Fruit fly (Drosophila melanogaster) whole organism, embryonic: ENCODE measurements around the gene Lgr3.

Experiments
- Atf-2 ChIP-seq: fragments of 200-800 bp; sonication (Bioruptor generic); optimal IDR thresholded peaks from 2 replicates; lab custom pipeline; 2016; ENCODE audit warnings: missing biosample characterization, missing genetic modification characterization
- Blimp-1 ChIP-seq: fragments of 200-800 bp; sonication (Bioruptor generic); optimal IDR thresholded peaks from 3 replicates; lab custom pipeline; 2018; ENCODE audit warnings: missing biosample characterization, missing genetic modification characterization, mild to moderate bottlenecking, moderate library complexity, missing genetic modification reagents
- CG10267 ChIP-seq: fragments of 200-800 bp; sonication (Bioruptor generic); optimal IDR thresholded peaks from 2 replicates; lab custom pipeline; 2018; ENCODE audit warnings: missing biosample characterization, mild to moderate bottlenecking, missing genetic modification characterization, moderate library complexity
- CG10959 ChIP-seq: fragments of 200-800 bp; sonication (Bioruptor generic); IDR thresholded peaks from 2 replicates; pipeline ENCODE4 v1.3.6; 2022; ENCODE audit warnings: missing biosample characterization, missing genetic modification characterization
- CG14710 ChIP-seq: fragments of 200-800 bp; sonication (Bioruptor generic); optimal IDR thresholded peaks from 3 replicates; lab custom pipeline; 2019; ENCODE audit warnings: missing biosample characterization, mild to moderate bottlenecking, missing genetic modification characterization, moderate library complexity
- CG17328 ChIP-seq: fragments of 200-800 bp; sonication (Bioruptor generic); IDR thresholded peaks from 2 replicates; pipeline ENCODE4 v1.3.6; 2022; ENCODE audit warnings: missing biosample characterization, missing genetic modification characterization
- CG18476 ChIP-seq: fragments of 200-800 bp; sonication (Bioruptor generic); optimal IDR thresholded peaks from 2 replicates; lab custom pipeline; 2016; ENCODE audit warnings: missing biosample characterization, mild to moderate bottlenecking, missing genetic modification characterization
- CG2199 ChIP-seq: fragments of 200-800 bp; sonication (Bioruptor generic); IDR thresholded peaks from 3 replicates; pipeline ENCODE4 v1.3.6; 2022; ENCODE audit warnings: missing biosample characterization, missing genetic modification characterization
- CG2712 ChIP-seq: fragments of 200-800 bp; optimal IDR thresholded peaks from 3 replicates; lab custom pipeline; 2019; ENCODE audit warnings: missing biosample characterization, mild to moderate bottlenecking, missing genetic modification characterization, moderate library complexity
- CG30431 ChIP-seq: fragments of 200-800 bp; sonication (Bioruptor generic); optimal IDR thresholded peaks from 2 replicates; lab custom pipeline; 2017; ENCODE audit warnings: missing biosample characterization, missing genetic modification characterization
- CG6254 ChIP-seq: fragments of 200-800 bp; sonication (Bioruptor generic); optimal IDR thresholded peaks from 3 replicates; lab custom pipeline; 2017; ENCODE audit warnings: mild to moderate bottlenecking, missing biosample characterization, missing genetic modification reagents, missing genetic modification characterization
- CG7372 ChIP-seq: fragments of 200-800 bp; sonication (Bioruptor generic); IDR thresholded peaks from 2 replicates; pipeline ENCODE4 v1.3.6; 2022; ENCODE audit warnings: missing biosample characterization, missing genetic modification characterization
- CG7963 ChIP-seq: fragments of 200-800 bp; sonication (Bioruptor generic); IDR thresholded peaks from 3 replicates; pipeline ENCODE4 v1.3.6; 2022; ENCODE audit warnings: missing biosample characterization, missing genetic modification characterization; ENCODE audit not compliant: partially characterized antibody
- CG8944 ChIP-seq: fragments of 200-800 bp; sonication (Bioruptor generic); optimal IDR thresholded peaks from 3 replicates; lab custom pipeline; 2016; ENCODE audit warnings: missing biosample characterization, missing genetic modification characterization
- CoRest ChIP-seq: fragments of 200-800 bp; sonication (Bioruptor generic); optimal IDR thresholded peaks from 3 replicates; lab custom pipeline; 2018; ENCODE audit warnings: missing biosample characterization, mild to moderate bottlenecking, missing genetic modification characterization, moderate library complexity
- Ets65A ChIP-seq: fragments of 200-800 bp; sonication (Bioruptor generic); peaks from one replicate; lab custom pipeline; 2016; ENCODE audit warnings: missing biosample characterization, missing genetic modification characterization
- Jarid2 ChIP-seq: fragments of 200-800 bp; sonication (Bioruptor generic); optimal IDR thresholded peaks from 3 replicates; lab custom pipeline; 2017; ENCODE audit warnings: mild to moderate bottlenecking, missing biosample characterization, missing genetic modification reagents, missing genetic modification characterization
- Kr ChIP-seq: fragments of 200-800 bp; sonication (Bioruptor generic); optimal IDR thresholded peaks from 2 replicates; lab custom pipeline; 2017; ENCODE audit warnings: missing biosample characterization, mild to moderate bottlenecking, missing genetic modification characterization
- Mad ChIP-seq: fragments of 200-800 bp; sonication (Bioruptor generic); optimal IDR thresholded peaks from 2 replicates; lab custom pipeline; 2016; ENCODE audit warnings: missing biosample characterization, missing genetic modification characterization
- Med ChIP-seq: fragments of 200-800 bp; sonication (Bioruptor generic); peaks from one replicate; lab custom pipeline; 2016; ENCODE audit warnings: missing biosample characterization, missing genetic modification characterization, mild to moderate bottlenecking, inconsistent platforms, moderate library complexity
- Oaz ChIP-seq: fragments of 200-800 bp; sonication (Bioruptor generic); IDR thresholded peaks from 2 replicates; pipeline ENCODE4 v1.3.6; 2022; ENCODE audit warnings: missing biosample characterization, missing genetic modification characterization
- Pdp1 ChIP-seq, 2 experiments: fragments of 200-800 bp; sonication (Bioruptor generic); optimal IDR thresholded peaks; 3 replicates each; lab custom pipeline; 2016; ENCODE audit warnings: missing biosample characterization in 2 of 2, missing genetic modification characterization in 2 of 2, mild to moderate bottlenecking in 1 of 2, moderate library complexity in 1 of 2
- Ravus ChIP-seq: fragments of 200-800 bp; sonication (Bioruptor generic); IDR thresholded peaks from 2 replicates; pipeline ENCODE4 v1.3.6; 2022; ENCODE audit warnings: missing biosample characterization, missing genetic modification characterization
- Stat92E ChIP-seq, 3 experiments: fragments of >200 bp in 2 of 3; fragments of 200-800 bp in 1 of 3; sonication (Bioruptor generic) in 1 of 3; optimal IDR thresholded peaks; 2 replicates each; lab custom pipeline; 2017 to 2019; ENCODE audit warnings: missing biosample characterization in 3 of 3, missing genetic modification characterization in 3 of 3, mild to moderate bottlenecking in 1 of 3, moderate library complexity in 1 of 3
- Xbp1 ChIP-seq: fragments of 200-800 bp; sonication (Bioruptor generic); optimal IDR thresholded peaks from 3 replicates; lab custom pipeline; 2016; ENCODE audit warnings: missing biosample characterization, mild to moderate bottlenecking, missing genetic modification characterization
- Xrp1 ChIP-seq: fragments of 200-800 bp; sonication (Bioruptor generic); IDR thresholded peaks from 2 replicates; pipeline ENCODE4 v1.3.6; 2022; ENCODE audit warnings: missing biosample characterization, missing genetic modification characterization
- ara ChIP-seq: fragments of 200-800 bp; sonication (Bioruptor generic); IDR thresholded peaks from 2 replicates; pipeline ENCODE4 v1.3.6; 2022; ENCODE audit warnings: missing biosample characterization, missing genetic modification characterization
- az2 ChIP-seq: fragments of 200-800 bp; sonication (Bioruptor generic); optimal IDR thresholded peaks from 3 replicates; lab custom pipeline; 2016; ENCODE audit warnings: missing biosample characterization, missing genetic modification characterization
- corto ChIP-seq: fragments of 200-800 bp; sonication (Bioruptor generic); optimal IDR thresholded peaks from 2 replicates; lab custom pipeline; 2016; ENCODE audit warnings: missing biosample characterization, mild to moderate bottlenecking, missing genetic modification characterization, moderate library complexity
- eve ChIP-seq, 2 experiments: fragments of >200 bp; optimal IDR thresholded peaks; 2 replicates each; lab custom pipeline; 2017; ENCODE audit warnings: missing biosample characterization in 2 of 2, missing genetic modification characterization in 2 of 2
- ewg ChIP-seq: fragments of 200-800 bp; sonication (Bioruptor generic); optimal IDR thresholded peaks from 3 replicates; lab custom pipeline; 2017; ENCODE audit warnings: mild to moderate bottlenecking, missing biosample characterization, missing genetic modification reagents, missing genetic modification characterization
- grau ChIP-seq: fragments of 200-800 bp; optimal IDR thresholded peaks from 3 replicates; lab custom pipeline; 2019; ENCODE audit warnings: missing biosample characterization, mild to moderate bottlenecking, missing genetic modification characterization, moderate library complexity
- grn ChIP-seq: fragments of 200-800 bp; sonication (Bioruptor generic); optimal IDR thresholded peaks from 3 replicates; lab custom pipeline; 2017; ENCODE audit warnings: missing biosample characterization, missing genetic modification characterization
- gsb ChIP-seq: fragments of 200-800 bp; sonication (Bioruptor generic); IDR thresholded peaks from 2 replicates; pipeline ENCODE4 v1.3.6; 2022; ENCODE audit warnings: missing biosample characterization, missing genetic modification characterization
- lilli ChIP-seq: fragments of 200-800 bp; sonication (Bioruptor generic); optimal IDR thresholded peaks from 3 replicates; lab custom pipeline; 2016; ENCODE audit warnings: missing biosample characterization, missing genetic modification characterization
- lola ChIP-seq, 3 experiments: fragments of >200 bp in 2 of 3; fragments of 200-800 bp in 1 of 3; sonication (Bioruptor generic) in 1 of 3; optimal IDR thresholded peaks; 2 replicates each; lab custom pipeline; 2017 to 2019; ENCODE audit warnings: missing biosample characterization in 3 of 3, missing genetic modification characterization in 3 of 3, mild to moderate bottlenecking in 1 of 3, moderate library complexity in 1 of 3
- oc ChIP-seq: fragments of 200-800 bp; sonication (Bioruptor generic); optimal IDR thresholded peaks from 2 replicates; lab custom pipeline; 2018; ENCODE audit warnings: missing biosample characterization, mild to moderate bottlenecking, missing genetic modification characterization, moderate library complexity
- onecut ChIP-seq: fragments of 200-800 bp; sonication (Bioruptor generic); IDR thresholded peaks from 2 replicates; pipeline ENCODE4 v1.3.6; 2022; ENCODE audit warnings: missing biosample characterization, missing genetic modification characterization
- prd ChIP-seq, 3 experiments: fragments of >200 bp in 2 of 3; fragments of 200-800 bp in 1 of 3; sonication (Bioruptor generic) in 1 of 3; optimal IDR thresholded peaks in 2 of 3; IDR thresholded peaks in 1 of 3; 2 replicates in 2 of 3; 3 replicates in 1 of 3; pipeline versions ENCODE4 v1.3.6 to Lab custom; 2017 to 2022; ENCODE audit warnings: missing biosample characterization in 1 of 3, missing genetic modification characterization in 1 of 3
- pzg ChIP-seq: fragments of 200-800 bp; sonication (Bioruptor generic); optimal IDR thresholded peaks from 3 replicates; lab custom pipeline; 2018; ENCODE audit warnings: missing biosample characterization, mild to moderate bottlenecking, missing genetic modification characterization, moderate library complexity
- row ChIP-seq: fragments of 200-800 bp; sonication (Bioruptor generic); IDR thresholded peaks from 3 replicates; pipeline ENCODE4 v1.3.6; 2022; ENCODE audit warnings: missing biosample characterization, missing genetic modification characterization
- sc ChIP-seq, 3 experiments: fragments of >200 bp in 2 of 3; fragments of 200-800 bp in 1 of 3; sonication (Bioruptor generic) in 1 of 3; optimal IDR thresholded peaks; 2 replicates in 2 of 3; 3 replicates in 1 of 3; lab custom pipeline; 2017; ENCODE audit warnings: mild to moderate bottlenecking in 1 of 3, missing biosample characterization in 1 of 3, missing genetic modification characterization in 1 of 3, missing genetic modification reagents in 1 of 3
- sisA ChIP-seq: fragments of 200-800 bp; sonication (Bioruptor generic); IDR thresholded peaks from 2 replicates; pipeline ENCODE4 v1.3.6; 2022; ENCODE audit warnings: missing biosample characterization, missing genetic modification characterization
- tll ChIP-seq, 2 experiments: fragments of 200-800 bp in 1 of 2; fragments of >200 bp in 1 of 2; sonication (Bioruptor generic) in 1 of 2; optimal IDR thresholded peaks; 2 replicates each; lab custom pipeline; 2017 to 2019; ENCODE audit warnings: missing biosample characterization in 2 of 2, missing genetic modification characterization in 2 of 2, mild to moderate bottlenecking in 1 of 2, moderate library complexity in 1 of 2
- zen ChIP-seq: fragments of 200-800 bp; sonication (Bioruptor generic); optimal IDR thresholded peaks from 3 replicates; lab custom pipeline; 2018; ENCODE audit warnings: missing biosample characterization, mild to moderate bottlenecking, missing genetic modification characterization, moderate library complexity
- zen2 ChIP-seq: fragments of 200-800 bp; sonication (Bioruptor generic); IDR thresholded peaks from 3 replicates; pipeline ENCODE4 v1.3.6; 2022; ENCODE audit warnings: missing biosample characterization, missing genetic modification characterization; ENCODE audit not compliant: partially characterized antibody

The Lgr3 gene

dm6 chr3R:25637294-25638174, 28.1 kb upstream of the Lgr3 start, which contains the start of gene jigr1 (continued):
- TF ChIP-seq corto (GFP tag; lab: Kevin White, UChicago) (peak; percentile 27), prd (optimal IDR thresholded peaks at IDR 0.05; lab: Kevin White, UChicago) (no peak), prd (GFP tag; IDR thresholded peaks at IDR 0.05; lab: Robert Waterston, UW) (peak; percentile 81; the same call in 2 of the 3 replicates), CG17328 (GFP tag; lab: Robert Waterston, UW) (peak; percentile 49; the same call in 1 of the 2 replicates), Pdp1 (GFP tag; optimal IDR thresholded peaks at IDR 0.05; lab: Kevin White, UChicago) (peak; percentile 15 to 17), Stat92E (GFP tag; optimal IDR thresholded peaks at IDR 0.05; lab: Kevin White, UChicago) (no peak), Xbp1 (GFP tag; lab: Kevin White, UChicago) (peak; percentile 21), Blimp-1 (peak; percentile 3), tll (GFP tag; optimal IDR thresholded peaks at IDR 0.05; lab: Kevin White, UChicago) (peak; percentile 64 to 92), sc (optimal IDR thresholded peaks at IDR 0.05; lab: Kevin White, UChicago) (no peak), sc (GFP tag; optimal IDR thresholded peaks at IDR 0.05; lab: Kevin White, UChicago) (peak; percentile 44), gsb (GFP tag; lab: Robert Waterston, UW) (no peak), Kr (GFP tag; lab: Kevin White, UChicago) (peak; percentile 68), CG8944 (GFP tag; lab: Kevin White, UChicago) (no peak), Ravus (GFP tag; lab: Robert Waterston, UW) (no peak), ara (peak; percentile 54; the same call in 1 of the 2 replicates), CG2712 (tag; lab: Kevin White, UChicago) (peak; percentile 82), CG7963 (GFP tag; lab: Robert Waterston, UW) (no peak), CG6254 (GFP tag; lab: Kevin White, UChicago) (peak; percentile 40), CG18476 (peak; percentile 21), eve (GFP tag; optimal IDR thresholded peaks at IDR 0.05; lab: Kevin White, UChicago) (peak in 1 of 2 experiments; percentile 41), onecut (GFP tag; lab: Robert Waterston, UW) (0 out of 2 replicates have a peak, but pooled peaks have one; percentile 17), grau (tag; lab: Kevin White, UChicago) (peak; percentile 39), az2 (peak; percentile 29), ewg (GFP tag; lab: Kevin White, UChicago) (peak; percentile 1), CG14710 (tag; lab: Kevin White, UChicago) (peak; percentile 69), Xrp1 (peak; percentile 78), Oaz (no peak), grn (GFP tag; lab: Kevin White, UChicago) (no peak), Atf-2 (GFP tag; lab: Kevin White, UChicago) (no peak), lilli (GFP tag; lab: Kevin White, UChicago) (peak; percentile 28), CG2199 (peak; percentile 79), CG7372 (GFP tag; lab: Robert Waterston, UW) (no peak), row (GFP tag; lab: Robert Waterston, UW) (peak; percentile 86), Mad (no peak), zen (peak; percentile 82), CoRest (tag; lab: Kevin White, UChicago) (peak; percentile 37), sisA (GFP tag; lab: Robert Waterston, UW) (no peak), Jarid2 (GFP tag; lab: Kevin White, UChicago) (peak; percentile 34), Ets65A (peak; percentile 90), pzg (GFP tag; lab: Kevin White, UChicago) (no peak), lola (GFP tag; optimal IDR thresholded peaks at IDR 0.05; lab: Kevin White, UChicago) (peak in 1 of 3 experiments; percentile 77), zen2 (GFP tag; lab: Robert Waterston, UW) (no peak), CG10267 (tag; lab: Kevin White, UChicago) (peak; percentile 78), Med (GFP tag; lab: Kevin White, UChicago) (peak; percentile 69), oc (tag; lab: Kevin White, UChicago) (no peak), CG30431 (GFP tag; lab: Kevin White, UChicago) (peak; percentile 51), CG10959 (GFP tag; lab: Robert Waterston, UW) (peak; percentile 70)
